Fruit fly (Drosophila melanogaster): ENCODE data around the gene 5-HT2B.

The 5-HT2B gene

DNA sequence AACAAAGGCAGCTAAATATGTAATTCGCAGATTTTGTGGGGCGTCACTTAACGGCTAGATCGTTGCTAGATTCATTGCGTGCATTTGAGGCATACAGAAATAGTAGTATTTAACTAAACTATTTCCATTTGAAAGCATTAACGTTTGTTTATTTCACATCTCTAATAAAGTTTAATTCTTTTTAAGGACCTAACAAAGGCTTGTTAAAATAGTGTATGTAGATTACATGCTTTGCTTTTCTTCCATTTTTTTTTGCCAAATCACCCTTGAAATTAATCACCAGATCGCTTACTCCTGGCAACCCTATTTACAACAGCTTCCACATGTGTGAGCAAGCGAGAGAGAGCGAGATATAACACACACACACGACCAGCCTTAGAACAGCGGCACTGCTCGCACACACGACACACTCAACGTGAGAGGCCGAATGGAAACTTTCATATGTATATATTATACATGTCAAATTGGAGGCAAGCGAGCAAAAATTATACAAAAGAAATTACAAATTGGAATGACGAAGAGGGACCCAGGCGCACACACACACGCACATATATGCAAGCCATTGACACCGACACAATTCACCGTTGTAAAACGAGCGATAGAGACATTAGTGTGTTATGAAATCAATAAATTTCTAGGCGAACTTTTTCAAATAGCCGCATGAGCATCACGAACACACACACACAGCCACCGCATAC, 81.3 kb downstream of the 5-HT2B start (continued):
- TF ChIP-seq acj6 (GFP tag; optimal IDR thresholded peaks at IDR 0.05) (peak; percentile 61), Lpt (GFP tag; optimal IDR thresholded peaks at IDR 0.05) (peak; percentile 62), CG10669 (GFP tag; optimal IDR thresholded peaks at IDR 0.05) (peak; percentile 62), spab (GFP tag; optimal IDR thresholded peaks at IDR 0.05) (peak; percentile 58), CG32006 (GFP tag; optimal IDR thresholded peaks at IDR 0.05) (peak; percentile 73), dac (GFP tag; optimal IDR thresholded peaks at IDR 0.05) (peak; percentile 7), Hr4 (GFP tag; optimal IDR thresholded peaks at IDR 0.05) (peak; percentile 67), ss (GFP tag; optimal IDR thresholded peaks at IDR 0.05) (peak; percentile 50 to 59), dsx (GFP tag; optimal IDR thresholded peaks at IDR 0.05; ENCODE audit: poor library complexity, severe bottlenecking) (peak; percentile 22), Sox14 (GFP tag; optimal IDR thresholded peaks at IDR 0.05) (peak; percentile 78), CG11294 (GFP tag; IDR thresholded peaks at IDR 0.05) (no peak), CG31627 (GFP tag; optimal IDR thresholded peaks at IDR 0.05) (peak; percentile 62), lz (GFP tag; optimal IDR thresholded peaks at IDR 0.05) (peak; percentile 59), eg (GFP tag; IDR thresholded peaks at IDR 0.05) (peak; percentile 60; the same call in 2 of the 3 replicates), svp (GFP tag) (peak; percentile 87), Blimp-1 (GFP tag; optimal IDR thresholded peaks at IDR 0.05) (peak; percentile 45), Met (GFP tag; optimal IDR thresholded peaks at IDR 0.05) (peak; percentile 74), CG10631 (GFP tag; optimal IDR thresholded peaks at IDR 0.05) (peak; percentile 55), Smox (GFP tag; optimal IDR thresholded peaks at IDR 0.05) (peak; percentile 71), fkh (GFP tag; optimal IDR thresholded peaks at IDR 0.05) (peak; percentile 29), Sox102F (GFP tag; optimal IDR thresholded peaks at IDR 0.05) (peak; percentile 67), CG8119 (GFP tag; IDR thresholded peaks at IDR 0.05) (0 out of 3 replicates have a peak, but pooled peaks have one; percentile 28), CG4318 (GFP tag; optimal IDR thresholded peaks at IDR 0.05) (peak; percentile 41), fd59A (GFP tag; optimal IDR thresholded peaks at IDR 0.05) (peak; percentile 5), topi (GFP tag; optimal IDR thresholded peaks at IDR 0.05) (peak; percentile 62), CG6163 (GFP tag; IDR thresholded peaks at IDR 0.05) (peak; percentile 73; the same call in 2 of the 3 replicates), Hr39 (GFP tag; optimal IDR thresholded peaks at IDR 0.05) (peak; percentile 67), CG6808 (GFP tag; optimal IDR thresholded peaks at IDR 0.05) (peak; percentile 64), Gug (GFP tag; IDR thresholded peaks at IDR 0.05) (peak; percentile 52; the same call in 1 of the 2 replicates), pdm3 (GFP tag; optimal IDR thresholded peaks at IDR 0.05) (peak; percentile 61), Sox15 (GFP tag; optimal IDR thresholded peaks at IDR 0.05) (no peak)

DNA sequence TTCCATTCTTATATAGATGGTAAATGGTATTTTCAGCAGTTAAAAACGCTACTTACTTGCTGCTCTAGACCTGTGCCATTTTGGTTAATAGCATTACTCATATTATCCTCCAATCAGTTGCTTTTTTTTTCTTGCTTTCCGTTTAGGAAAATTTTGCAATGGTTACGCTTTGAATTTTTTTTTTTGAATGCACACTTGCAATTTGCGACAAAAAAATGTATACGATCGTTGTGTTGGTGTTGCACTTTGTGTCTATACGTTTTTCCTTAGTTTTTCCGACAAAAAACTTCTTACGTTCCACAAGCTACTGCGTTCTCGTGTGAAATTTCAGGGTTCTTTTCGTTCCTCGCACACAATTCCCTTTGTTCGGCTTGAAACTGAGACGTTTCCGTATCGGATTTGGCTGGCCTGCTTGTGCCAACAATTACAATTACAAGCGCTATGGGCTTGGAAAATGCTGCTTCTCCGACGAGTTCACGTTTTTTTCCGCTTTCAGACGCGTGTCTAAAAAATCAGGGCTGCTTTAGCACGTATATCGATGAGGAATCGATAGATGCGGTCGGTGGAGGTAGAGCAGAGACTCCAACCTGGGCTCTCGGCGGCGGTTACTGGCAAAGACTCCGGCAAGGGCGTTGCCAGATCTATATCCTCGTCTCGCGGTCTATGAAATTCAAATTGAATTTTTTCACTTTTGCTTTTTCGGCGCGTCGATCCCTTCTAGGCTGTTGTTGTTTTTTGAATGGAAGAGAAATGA, 82.1 kb downstream of the 5-HT2B start:
- TF ChIP-seq Met (GFP tag; optimal IDR thresholded peaks at IDR 0.05) (no peak), CG6808 (GFP tag; optimal IDR thresholded peaks at IDR 0.05) (peak; percentile 24), Sox14 (GFP tag; optimal IDR thresholded peaks at IDR 0.05) (peak; percentile 79), Smox (GFP tag; optimal IDR thresholded peaks at IDR 0.05) (peak; percentile 20), CG3919 (GFP tag; optimal IDR thresholded peaks at IDR 0.05) (peak; percentile 36), Eip78C (GFP tag) (peak; percentile 29), CG31627 (GFP tag; optimal IDR thresholded peaks at IDR 0.05) (peak; percentile 7), acj6 (GFP tag; optimal IDR thresholded peaks at IDR 0.05) (no peak), CG3032 (tag; optimal IDR thresholded peaks at IDR 0.05) (peak; percentile 29), CG1621 (tag; optimal IDR thresholded peaks at IDR 0.05) (peak; percentile 99), CG6854 (GFP tag; optimal IDR thresholded peaks at IDR 0.05) (peak; percentile 27), achi (GFP tag; optimal IDR thresholded peaks at IDR 0.05) (peak; percentile 51), Blimp-1 (GFP tag; optimal IDR thresholded peaks at IDR 0.05) (peak; percentile 54), CG8119 (GFP tag; IDR thresholded peaks at IDR 0.05) (no peak), eg (GFP tag; IDR thresholded peaks at IDR 0.05) (0 out of 3 replicates have a peak, but pooled peaks have one; percentile 31), CG6792 (GFP tag; optimal IDR thresholded peaks at IDR 0.05) (no peak), svp (GFP tag) (peak; percentile 69), lz (GFP tag; optimal IDR thresholded peaks at IDR 0.05) (peak; percentile 34), CG6163 (GFP tag; IDR thresholded peaks at IDR 0.05) (peak; percentile 52), CG11294 (GFP tag; IDR thresholded peaks at IDR 0.05) (no peak), dsx (GFP tag; optimal IDR thresholded peaks at IDR 0.05; ENCODE audit: poor library complexity, severe bottlenecking) (peak; percentile 1), CG7368 (GFP tag; optimal IDR thresholded peaks at IDR 0.05) (peak; percentile 9)

Data from whole organism, prepupa.